Worm (Caenorhabditis elegans): ENCODE results near the gene F31D4.5.

ce11 chrV:20870633-20871032 lies 16.8 kb downstream of the F31D4.5 start:
- TF ChIP-seq fos-1 (tag; optimal IDR thresholded peaks at IDR 0.05) (no peak), nfya-1 (tag; optimal IDR thresholded peaks at IDR 0.05; ENCODE audit: insufficient read depth) (no peak), nhr-76 (tag; optimal IDR thresholded peaks at IDR 0.05) (no peak), lin-39 (tag; optimal IDR thresholded peaks at IDR 0.05) (no peak), ceh-9 (tag; optimal IDR thresholded peaks at IDR 0.05) (no peak), nhr-23 (tag; optimal IDR thresholded peaks at IDR 0.05) (no peak), elt-3 (tag; optimal IDR thresholded peaks at IDR 0.05) (no peak), pha-4 (tag; optimal IDR thresholded peaks at IDR 0.05) (no peak), ZK546.5 (tag; optimal IDR thresholded peaks at IDR 0.05) (no peak)

All from whole organism, L3 larva.